Worm (Caenorhabditis elegans): ENCODE results near the gene nlp-56.
A peak's percentile ranks its signal among the peaks of the same experiment; 100 is the strongest.

nlp-56 gene

ce11 chrIV:14797849-14798248 lies 13.3 kb upstream of the nlp-56 start, which contains the start of gene arl-8:
Gene arl-8, plus strand, starts transcription at chrIV:14798149.
- TF ChIP-seq ceh-82 (tag; optimal IDR thresholded peaks at IDR 0.05) (no peak), elt-1 (tag; optimal IDR thresholded peaks at IDR 0.05) (no peak), ztf-4 (tag; optimal IDR thresholded peaks at IDR 0.05) (no peak), C34F6.9 (tag; optimal IDR thresholded peaks at IDR 0.05) (no peak), mbf-1 (tag; optimal IDR thresholded peaks at IDR 0.05) (no peak), ama-1 (optimal IDR thresholded peaks at IDR 0.05) (peak; percentile 17)

ce11 chrIV:14797354-14797753 lies 12.8 kb upstream of the nlp-56 start, which contains the start of the genes Y57G11C.1147 and nuo-3:
Gene Y57G11C.1147, minus strand, starts transcription at chrIV:14797514.
Gene nuo-3, minus strand, starts transcription at chrIV:14797544.
- TF ChIP-seq nhr-129 (tag; optimal IDR thresholded peaks at IDR 0.05) (peak; percentile 22), nhr-12 (tag; optimal IDR thresholded peaks at IDR 0.05) (no peak), lin-11 (tag; optimal IDR thresholded peaks at IDR 0.05) (peak; percentile 3), unc-62 (GFP tag; optimal IDR thresholded peaks at IDR 0.05) (no peak), unc-55 (GFP tag; optimal IDR thresholded peaks at IDR 0.05) (peak; percentile 55), R02D3.7 (tag; optimal IDR thresholded peaks at IDR 0.05) (peak; percentile 10), C34F6.9 (tag; optimal IDR thresholded peaks at IDR 0.05) (peak; percentile 22)

DNA sequence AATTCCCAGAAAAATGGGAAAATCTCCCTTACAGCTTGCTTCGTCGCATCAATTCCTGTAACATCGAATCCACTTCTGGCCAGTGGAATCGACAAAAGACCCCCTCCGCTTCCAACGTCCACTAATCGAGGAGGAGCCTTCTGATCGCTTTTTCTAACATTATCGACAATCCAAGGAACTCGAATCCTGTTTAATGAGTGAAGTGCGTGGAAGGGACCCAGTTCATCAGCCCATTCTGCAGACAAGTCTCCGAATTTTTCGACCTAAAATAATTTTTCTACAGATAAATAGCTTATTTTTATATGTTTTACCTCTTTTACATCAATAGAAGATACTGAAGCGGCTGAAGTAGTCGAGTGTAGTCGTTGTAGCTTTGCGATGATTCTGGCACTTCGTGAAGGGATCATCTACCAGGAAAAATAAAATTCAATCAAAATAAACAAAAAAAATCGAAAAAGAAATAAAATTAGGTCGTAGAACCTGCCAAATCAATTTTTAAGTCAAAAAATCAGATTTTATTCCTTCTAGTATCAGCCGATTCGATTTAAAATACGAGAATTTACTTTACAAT lies 11.5 kb upstream of the nlp-56 start, which contains the start of gene coq-3:
Gene coq-3, minus strand, starts transcription at position 407 of the 571 bp plus-strand sequence.
- TF ChIP-seq nhr-129 (tag; optimal IDR thresholded peaks at IDR 0.05) (no peak), nhr-6 (tag; optimal IDR thresholded peaks at IDR 0.05) (no peak), ceh-82 (tag; optimal IDR thresholded peaks at IDR 0.05) (no peak), aly-2 (tag; optimal IDR thresholded peaks at IDR 0.05) (no peak), sma-3 (GFP tag; optimal IDR thresholded peaks at IDR 0.05) (no peak), lin-11 (tag; optimal IDR thresholded peaks at IDR 0.05) (no peak), crh-2 (tag; optimal IDR thresholded peaks at IDR 0.05) (no peak), lsy-2 (tag; optimal IDR thresholded peaks at IDR 0.05) (no peak), nhr-11 (tag; optimal IDR thresholded peaks at IDR 0.05) (no peak), mdl-1 (tag; optimal IDR thresholded peaks at IDR 0.05) (no peak), peb-1 (tag; optimal IDR thresholded peaks at IDR 0.05) (no peak), R02D3.7 (tag; optimal IDR thresholded peaks at IDR 0.05) (no peak), lin-39 (tag; optimal IDR thresholded peaks at IDR 0.05) (no peak)

ce11 chrIV:14793900-14794624 lies 9.5 kb upstream of the nlp-56 start:
- TF ChIP-seq dmd-4 (tag; optimal IDR thresholded peaks at IDR 0.05) = no peak
- TF ChIP-seq ceh-16 (tag; optimal IDR thresholded peaks at IDR 0.05) = peak; percentile 54
- peak; percentile 71 for TF ChIP-seq lin-13 (GFP tag; optimal IDR thresholded peaks at IDR 0.05)
- TF ChIP-seq nhr-6 (tag; optimal IDR thresholded peaks at IDR 0.05) = no peak
- peak; percentile 10 for TF ChIP-seq nhr-21 (tag; optimal IDR thresholded peaks at IDR 0.05)
- peak; percentile 61 for TF ChIP-seq F13H6.1 (tag; optimal IDR thresholded peaks at IDR 0.05)
- no peak for TF ChIP-seq mbf-1 (tag; optimal IDR thresholded peaks at IDR 0.05)
- TF ChIP-seq nhr-25 (tag; optimal IDR thresholded peaks at IDR 0.05) = peak; percentile 65
- TF ChIP-seq ceh-82 (tag; optimal IDR thresholded peaks at IDR 0.05) = no peak
- no peak for TF ChIP-seq lin-39 (tag; optimal IDR thresholded peaks at IDR 0.05)
- TF ChIP-seq zag-1 (tag; optimal IDR thresholded peaks at IDR 0.05) = no peak
- peak; percentile 68 for TF ChIP-seq unc-55 (GFP tag; optimal IDR thresholded peaks at IDR 0.05)
- TF ChIP-seq skn-1 (tag; optimal IDR thresholded peaks at IDR 0.05) = no peak
- TF ChIP-seq nhr-11 (tag; optimal IDR thresholded peaks at IDR 0.05) = no peak
- peak; percentile 16 to 22 for TF ChIP-seq mdl-1 (tag; optimal IDR thresholded peaks at IDR 0.05)
- no peak for TF ChIP-seq Y55F3AM.14 (GFP tag; optimal IDR thresholded peaks at IDR 0.05)
- TF ChIP-seq elt-1 (tag; optimal IDR thresholded peaks at IDR 0.05) = no peak
- no peak for TF ChIP-seq ztf-1 (GFP tag; conservative IDR thresholded peaks at IDR 0.05)
- TF ChIP-seq aly-2 (tag; optimal IDR thresholded peaks at IDR 0.05) = no peak
- peak; percentile 4 to 47 for TF ChIP-seq lsy-2 (tag; optimal IDR thresholded peaks at IDR 0.05)
- TF ChIP-seq fos-1 (tag; optimal IDR thresholded peaks at IDR 0.05) = peak; percentile 50
- TF ChIP-seq C34F6.9 (tag; optimal IDR thresholded peaks at IDR 0.05) = peak; percentile 71
- no peak for TF ChIP-seq unc-39 (tag; optimal IDR thresholded peaks at IDR 0.05)
- no peak for TF ChIP-seq nhr-12 (tag; optimal IDR thresholded peaks at IDR 0.05)
- no peak for TF ChIP-seq alr-1 (tag; optimal IDR thresholded peaks at IDR 0.05)
- no peak for TF ChIP-seq ama-1 (optimal IDR thresholded peaks at IDR 0.05)
- no peak for TF ChIP-seq R02D3.7 (tag; optimal IDR thresholded peaks at IDR 0.05)
- TF ChIP-seq blmp-1 (tag; optimal IDR thresholded peaks at IDR 0.05; ENCODE audit: insufficient read depth) = peak; percentile 96
- no peak for TF ChIP-seq nhr-23 (tag; optimal IDR thresholded peaks at IDR 0.05)
- TF ChIP-seq elt-3 (tag; optimal IDR thresholded peaks at IDR 0.05) = no peak
- TF ChIP-seq nhr-10 (tag; optimal IDR thresholded peaks at IDR 0.05) = no peak
- TF ChIP-seq snpc-4 (tag; optimal IDR thresholded peaks at IDR 0.05) = peak; percentile 53
- TF ChIP-seq lin-11 (tag; optimal IDR thresholded peaks at IDR 0.05) = no peak
- TF ChIP-seq unc-62 (GFP tag; optimal IDR thresholded peaks at IDR 0.05) = no peak
- TF ChIP-seq ztf-11 (tag; optimal IDR thresholded peaks at IDR 0.05) = no peak
- TF ChIP-seq crh-2 (tag; optimal IDR thresholded peaks at IDR 0.05) = peak; percentile 97
- peak; percentile 89 for TF ChIP-seq nhr-129 (tag; optimal IDR thresholded peaks at IDR 0.05)
- TF ChIP-seq gmeb-1 (tag; optimal IDR thresholded peaks at IDR 0.05) = no peak
- no peak for TF ChIP-seq ZK546.5 (tag; optimal IDR thresholded peaks at IDR 0.05)
- TF ChIP-seq ztf-4 (tag; optimal IDR thresholded peaks at IDR 0.05) = peak; percentile 46
- peak; percentile 30 for TF ChIP-seq sma-3 (GFP tag; optimal IDR thresholded peaks at IDR 0.05)
- no peak for TF ChIP-seq peb-1 (tag; optimal IDR thresholded peaks at IDR 0.05)
